Fruit fly (Drosophila melanogaster) whole organism, embryonic: Measurements from ENCODE around the gene CG15404.

Experiments used
- Ada2b ChIP-seq: fragments of 200-800 bp; sonication (Bioruptor generic); IDR thresholded peaks from 2 replicates; pipeline ENCODE4 v1.3.6; 2022; ENCODE audit warnings: missing biosample characterization, missing genetic modification characterization
- Adf1 ChIP-seq: fragments of 200-800 bp; sonication (Bioruptor generic); IDR thresholded peaks from 2 replicates; pipeline ENCODE4 v1.3.6; 2022; ENCODE audit warnings: missing biosample characterization, missing genetic modification characterization
- Atf-2 ChIP-seq: fragments of 200-800 bp; sonication (Bioruptor generic); optimal IDR thresholded peaks from 2 replicates; lab custom pipeline; 2016; ENCODE audit warnings: missing biosample characterization, missing genetic modification characterization
- Atf3 ChIP-seq: fragments of 200-800 bp; sonication (Bioruptor generic); optimal IDR thresholded peaks from 3 replicates; lab custom pipeline; 2016; ENCODE audit warnings: missing biosample characterization, missing genetic modification characterization
- CG10321 ChIP-seq: fragments of 200-800 bp; sonication (Bioruptor generic); IDR thresholded peaks from 2 replicates; pipeline ENCODE4 v1.3.6; 2022; ENCODE audit warnings: missing biosample characterization, missing genetic modification characterization
- CG10431 ChIP-seq: fragments of 200-800 bp; sonication (Bioruptor generic); optimal IDR thresholded peaks from 3 replicates; lab custom pipeline; 2018; ENCODE audit warnings: missing biosample characterization, mild to moderate bottlenecking, missing genetic modification characterization
- CG11723 ChIP-seq: fragments of 200-800 bp; sonication (Bioruptor generic); optimal IDR thresholded peaks from 2 replicates; lab custom pipeline; 2017; ENCODE audit warnings: missing biosample characterization, mild to moderate bottlenecking, missing genetic modification characterization
- CG12236 ChIP-seq: fragments of 200-800 bp; sonication (Bioruptor generic); optimal IDR thresholded peaks from 2 replicates; lab custom pipeline; 2016; ENCODE audit warnings: missing biosample characterization, missing genetic modification characterization
- CG13775 ChIP-seq: fragments of 200-800 bp; sonication (Bioruptor generic); optimal IDR thresholded peaks from 3 replicates; lab custom pipeline; 2017; ENCODE audit warnings: missing biosample characterization, mild to moderate bottlenecking, missing genetic modification characterization
- CG15514 ChIP-seq: fragments of 200-800 bp; sonication (Bioruptor generic); optimal IDR thresholded peaks from 3 replicates; lab custom pipeline; 2017; ENCODE audit warnings: missing biosample characterization, missing genetic modification characterization, mild to moderate bottlenecking, moderate library complexity, missing genetic modification reagents
- CG17385 ChIP-seq: fragments of 200-800 bp; sonication (Bioruptor generic); optimal IDR thresholded peaks from 3 replicates; lab custom pipeline; 2018; ENCODE audit warnings: missing biosample characterization, mild to moderate bottlenecking, missing genetic modification characterization
- CG17612 ChIP-seq: fragments of 200-800 bp; sonication (Bioruptor generic); IDR thresholded peaks from 2 replicates; pipeline ENCODE4 v1.3.6; 2022; ENCODE audit warnings: missing biosample characterization, missing genetic modification characterization
- CG2199 ChIP-seq: fragments of 200-800 bp; sonication (Bioruptor generic); IDR thresholded peaks from 3 replicates; pipeline ENCODE4 v1.3.6; 2022; ENCODE audit warnings: missing biosample characterization, missing genetic modification characterization
- CG2875 ChIP-seq: fragments of 200-800 bp; sonication (Bioruptor generic); optimal IDR thresholded peaks from 2 replicates; lab custom pipeline; 2017; ENCODE audit warnings: missing biosample characterization, mild to moderate bottlenecking, missing genetic modification characterization, missing genetic modification reagents
- CG33557 ChIP-seq: fragments of 200-800 bp; sonication (Bioruptor generic); optimal IDR thresholded peaks from 2 replicates; lab custom pipeline; 2019; ENCODE audit warnings: missing biosample characterization, mild to moderate bottlenecking, missing genetic modification characterization, moderate library complexity
- CG43689 ChIP-seq: fragments of 200-800 bp; sonication (Bioruptor generic); IDR thresholded peaks from 2 replicates; pipeline ENCODE4 v1.3.6; 2022; ENCODE audit warnings: missing biosample characterization, missing genetic modification characterization
- CG4854 ChIP-seq: fragments of 200-800 bp; sonication (Bioruptor generic); optimal IDR thresholded peaks from 2 replicates; lab custom pipeline; 2016; ENCODE audit warnings: missing biosample characterization, missing genetic modification characterization, inconsistent platforms
- CG7963 ChIP-seq: fragments of 200-800 bp; sonication (Bioruptor generic); IDR thresholded peaks from 3 replicates; pipeline ENCODE4 v1.3.6; 2022; ENCODE audit warnings: missing biosample characterization, missing genetic modification characterization; ENCODE audit not compliant: partially characterized antibody
- CG9437 ChIP-seq: fragments of 200-800 bp; sonication (Bioruptor generic); optimal IDR thresholded peaks from 2 replicates; lab custom pipeline; 2018; ENCODE audit warnings: missing biosample characterization, mild to moderate bottlenecking, missing genetic modification characterization
- CTCF ChIP-seq: fragments of 200-800 bp; sonication (Bioruptor generic); optimal IDR thresholded peaks from 2 replicates; lab custom pipeline; 2017; ENCODE audit warnings: missing biosample characterization, mild to moderate bottlenecking, missing genetic modification characterization, moderate library complexity
- Doc2 ChIP-seq: fragments of 200-800 bp; sonication (Bioruptor generic); IDR thresholded peaks from 2 replicates; pipeline ENCODE4 v1.3.6; 2022; ENCODE audit warnings: missing biosample characterization, missing genetic modification characterization
- Doc3 ChIP-seq: fragments of 200-800 bp; sonication (Bioruptor generic); IDR thresholded peaks from 3 replicates; pipeline ENCODE4 v1.3.6; 2022; ENCODE audit warnings: missing biosample characterization, missing genetic modification characterization; ENCODE audit not compliant: partially characterized antibody
- E2f1 ChIP-seq: fragments of 200-800 bp; sonication (Bioruptor generic); IDR thresholded peaks from 2 replicates; pipeline ENCODE4 v1.3.6; 2022; ENCODE audit warnings: missing biosample characterization, missing genetic modification characterization
- GATAe ChIP-seq: fragments of 200-800 bp; sonication (Bioruptor generic); conservative IDR thresholded peaks from 2 replicates; pipeline ENCODE4 v1.3.6; 2022; ENCODE audit warnings: missing biosample characterization, missing genetic modification characterization
- Hmr ChIP-seq: fragments of 200-800 bp; sonication (Bioruptor generic); optimal IDR thresholded peaks from 3 replicates; lab custom pipeline; 2017; ENCODE audit warnings: mild to moderate bottlenecking, missing biosample characterization, missing genetic modification reagents, missing genetic modification characterization
- Hr78 ChIP-seq, 2 experiments: fragments of 200-800 bp in 1 of 2; fragments of >200 bp in 1 of 2; sonication (Bioruptor generic) in 1 of 2; optimal IDR thresholded peaks; 2 replicates each; lab custom pipeline; 2017 to 2019; ENCODE audit warnings: missing biosample characterization in 2 of 2, missing genetic modification characterization in 2 of 2, mild to moderate bottlenecking in 1 of 2, moderate library complexity in 1 of 2
- Lpt ChIP-seq: fragments of >200 bp; optimal IDR thresholded peaks from 2 replicates; lab custom pipeline; 2018; ENCODE audit warnings: missing biosample characterization, missing genetic modification characterization
- Mes4 ChIP-seq: fragments of 200-800 bp; sonication (Bioruptor generic); optimal IDR thresholded peaks from 2 replicates; lab custom pipeline; 2016; ENCODE audit warnings: missing biosample characterization, missing genetic modification characterization
- NC2β ChIP-seq: fragments of 200-800 bp; sonication (Bioruptor generic); optimal IDR thresholded peaks from 2 replicates; lab custom pipeline; 2016; ENCODE audit warnings: missing biosample characterization, missing genetic modification characterization
- NfI ChIP-seq: fragments of 200-800 bp; sonication (Bioruptor generic); optimal IDR thresholded peaks from 3 replicates; lab custom pipeline; 2018; ENCODE audit warnings: missing biosample characterization, mild to moderate bottlenecking, missing genetic modification characterization, moderate library complexity
- PHDP ChIP-seq: fragments of 200-800 bp; sonication (Bioruptor generic); optimal IDR thresholded peaks from 3 replicates; lab custom pipeline; 2018; ENCODE audit warnings: missing biosample characterization, mild to moderate bottlenecking, missing genetic modification characterization, moderate library complexity
- Sin3A ChIP-seq: fragments of >200 bp; optimal IDR thresholded peaks from 2 replicates; lab custom pipeline; 2018
- Six4 ChIP-seq: fragments of 200-800 bp; sonication (Bioruptor generic); optimal IDR thresholded peaks from 2 replicates; lab custom pipeline; 2016; ENCODE audit warnings: missing biosample characterization, missing genetic modification characterization
- ap ChIP-seq: fragments of 200-800 bp; sonication (Bioruptor generic); IDR thresholded peaks from 2 replicates; pipeline ENCODE4 v1.3.6; 2022; ENCODE audit warnings: missing biosample characterization, missing genetic modification characterization
- cato ChIP-seq: fragments of 200-800 bp; sonication (Bioruptor generic); optimal IDR thresholded peaks from 2 replicates; lab custom pipeline; 2016; ENCODE audit warnings: missing biosample characterization, missing genetic modification characterization, borderline replicate concordance
- cg ChIP-seq: fragments of 200-800 bp; sonication (Bioruptor generic); optimal IDR thresholded peaks from 3 replicates; lab custom pipeline; 2019; ENCODE audit warnings: missing biosample characterization, mild to moderate bottlenecking, missing genetic modification characterization, moderate library complexity
- chm ChIP-seq: fragments of 200-800 bp; sonication (Bioruptor generic); IDR thresholded peaks from 2 replicates; pipeline ENCODE4 v1.3.6; 2022; ENCODE audit warnings: missing biosample characterization, missing genetic modification characterization
- ci ChIP-seq: fragments of 200-800 bp; sonication (Bioruptor generic); IDR thresholded peaks from 3 replicates; pipeline ENCODE4 v1.3.6; 2022; ENCODE audit warnings: missing biosample characterization, missing genetic modification characterization
- dmrt11E ChIP-seq: fragments of 200-800 bp; sonication (Bioruptor generic); optimal IDR thresholded peaks from 3 replicates; lab custom pipeline; 2018; ENCODE audit warnings: missing biosample characterization, mild to moderate bottlenecking, missing genetic modification characterization, moderate library complexity
- ems ChIP-seq: fragments of 200-800 bp; sonication (Bioruptor generic); optimal IDR thresholded peaks from 3 replicates; lab custom pipeline; 2016; ENCODE audit warnings: missing biosample characterization, missing genetic modification characterization
- gce ChIP-seq: fragments of 200-800 bp; sonication (Bioruptor generic); IDR thresholded peaks from 3 replicates; pipeline ENCODE4 v1.3.6; 2022; ENCODE audit warnings: missing biosample characterization, missing genetic modification characterization
- hbn ChIP-seq: fragments of 200-800 bp; sonication (Bioruptor generic); IDR thresholded peaks from 2 replicates; pipeline ENCODE4 v1.3.6; 2022; ENCODE audit warnings: missing biosample characterization, missing genetic modification characterization; ENCODE audit not compliant: partially characterized antibody
- oc ChIP-seq: fragments of 200-800 bp; sonication (Bioruptor generic); optimal IDR thresholded peaks from 2 replicates; lab custom pipeline; 2018; ENCODE audit warnings: missing biosample characterization, mild to moderate bottlenecking, missing genetic modification characterization, moderate library complexity
- sim ChIP-seq: fragments of 200-800 bp; sonication (Bioruptor generic); IDR thresholded peaks from 2 replicates; pipeline ENCODE4 v1.3.6; 2022; ENCODE audit warnings: missing biosample characterization, missing genetic modification characterization
- sna ChIP-seq: fragments of 200-800 bp; sonication (Bioruptor generic); IDR thresholded peaks from 2 replicates; pipeline ENCODE4 v1.3.6; 2022; ENCODE audit warnings: missing biosample characterization, missing genetic modification characterization; ENCODE audit not compliant: partially characterized antibody
- so ChIP-seq: fragments of 200-800 bp; sonication (Bioruptor generic); IDR thresholded peaks from 3 replicates; pipeline ENCODE4 v1.3.6; 2022; ENCODE audit warnings: missing biosample characterization, missing genetic modification characterization
- ssp ChIP-seq: fragments of 200-800 bp; sonication (Bioruptor generic); IDR thresholded peaks from 2 replicates; pipeline ENCODE4 v1.3.6; 2022; ENCODE audit warnings: missing biosample characterization, missing genetic modification characterization
- ttk ChIP-seq: fragments of 200-800 bp; sonication (Bioruptor generic); IDR thresholded peaks from 2 replicates; pipeline ENCODE4 v2.1.2; 2022; ENCODE audit warnings: missing biosample characterization, missing genetic modification characterization
- unpg ChIP-seq: fragments of 200-800 bp; sonication (Bioruptor generic); optimal IDR thresholded peaks from 3 replicates; lab custom pipeline; 2018; ENCODE audit warnings: missing biosample characterization, mild to moderate bottlenecking, missing genetic modification characterization, moderate library complexity
- z ChIP-seq: fragments of 200-800 bp; sonication (Bioruptor generic); IDR thresholded peaks from 3 replicates; pipeline ENCODE4 v1.3.6; 2022; ENCODE audit warnings: missing biosample characterization, missing genetic modification characterization

CG15404 gene

DNA sequence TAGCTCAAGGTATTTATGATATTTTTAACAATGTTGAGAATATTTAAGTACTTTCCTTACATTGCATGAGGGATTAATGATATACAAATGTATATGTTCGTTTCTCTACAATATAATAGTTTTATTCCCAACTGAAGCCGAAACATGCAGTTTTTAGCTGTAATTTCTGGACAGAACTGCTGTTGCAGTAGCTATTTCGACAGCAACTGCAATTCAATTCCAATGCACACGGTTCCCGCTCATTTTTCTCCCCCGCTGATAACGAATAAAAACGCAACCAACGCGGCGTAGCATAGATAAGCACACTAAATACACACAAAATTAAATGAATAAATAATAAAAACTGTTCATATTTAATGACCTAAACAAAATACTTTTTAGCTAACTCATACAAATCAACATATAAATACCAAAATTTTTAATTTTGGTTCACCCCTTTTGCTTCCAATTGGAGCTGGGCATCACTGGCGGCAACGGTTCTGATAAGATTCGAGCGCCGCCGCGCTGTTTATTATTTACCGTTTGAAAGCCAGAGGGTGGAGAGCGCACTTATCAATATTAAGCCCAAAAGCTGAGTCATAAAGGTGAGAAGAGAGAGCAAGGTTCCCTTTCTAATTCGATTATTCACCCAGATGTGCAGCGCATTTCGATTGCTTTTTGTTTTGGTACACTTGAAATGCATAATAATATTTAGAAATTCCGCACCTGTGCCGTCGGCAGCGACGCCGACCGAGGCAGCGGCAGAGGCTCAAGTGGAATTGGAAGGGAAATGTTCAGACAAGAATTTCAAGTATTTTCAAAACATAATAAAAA, 15.3 kb upstream of the CG15404 start (continued):
- TF ChIP-seq dmrt11E (tag; lab: Kevin White, UChicago), result peak; percentile 15
- TF ChIP-seq gce (GFP tag; lab: Robert Waterston, UW), result 0 out of 3 replicates have a peak, but pooled peaks have one; percentile 30
- no peak for TF ChIP-seq cato (GFP tag; lab: Kevin White, UChicago)
- peak; percentile 2 for TF ChIP-seq NfI (GFP tag; lab: Kevin White, UChicago)
- TF ChIP-seq CG2199 (GFP tag; lab: Robert Waterston, UW), result peak; percentile 96
- no peak for TF ChIP-seq Mes4 (GFP tag; lab: Kevin White, UChicago)
- TF ChIP-seq CG13775 (GFP tag; lab: Kevin White, UChicago), result no peak
- TF ChIP-seq oc (tag; lab: Kevin White, UChicago), result peak; percentile 6
- TF ChIP-seq Lpt (GFP tag; lab: Kevin White, UChicago), result no peak
- peak; percentile 61 for TF ChIP-seq ci (GFP tag; lab: Robert Waterston, UW)
- TF ChIP-seq E2f1, result no peak
- no peak for TF ChIP-seq CG12236
- TF ChIP-seq Sin3A, result no peak
- peak; percentile 54 for TF ChIP-seq CG15514 (GFP tag; lab: Kevin White, UChicago)
- TF ChIP-seq Adf1, result peak; percentile 90
- no peak for TF ChIP-seq sim (GFP tag; lab: Robert Waterston, UW)
- TF ChIP-seq CG17612 (GFP tag; lab: Robert Waterston, UW), result no peak
- TF ChIP-seq Hmr, result peak; percentile 24
- TF ChIP-seq chm (GFP tag; lab: Robert Waterston, UW), result 0 out of 2 replicates have a peak, but pooled peaks have one; percentile 49
- TF ChIP-seq CG10431 (GFP tag; lab: Kevin White, UChicago), result peak; percentile 16
- no peak for TF ChIP-seq cg (GFP tag; lab: Kevin White, UChicago)
- TF ChIP-seq Six4 (GFP tag; lab: Kevin White, UChicago), result no peak
- TF ChIP-seq Doc3, result no peak
- no peak for TF ChIP-seq hbn (GFP tag; lab: Robert Waterston, UW)
- TF ChIP-seq unpg (GFP tag; lab: Kevin White, UChicago), result peak; percentile 30
- TF ChIP-seq PHDP (tag; lab: Kevin White, UChicago), result peak; percentile 37
- TF ChIP-seq CG17385 (GFP tag; lab: Kevin White, UChicago), result no peak
- TF ChIP-seq CTCF (GFP tag; lab: Kevin White, UChicago), result peak; percentile 32
- no peak for TF ChIP-seq CG9437 (GFP tag; lab: Kevin White, UChicago)
- peak; percentile 14 for TF ChIP-seq CG33557 (GFP tag; lab: Kevin White, UChicago)
- 0 out of 2 replicates have a peak, but pooled peaks have one; percentile 5 for TF ChIP-seq ap (GFP tag; lab: Robert Waterston, UW)
- TF ChIP-seq CG2875 (GFP tag; lab: Kevin White, UChicago), result no peak
- no peak for TF ChIP-seq CG7963 (GFP tag; lab: Robert Waterston, UW)
- no peak for TF ChIP-seq Ada2b (GFP tag; lab: Robert Waterston, UW)
- TF ChIP-seq z, result no peak
- TF ChIP-seq Hr78 (GFP tag; optimal IDR thresholded peaks at IDR 0.05; lab: Kevin White, UChicago), result no peak
- peak; percentile 36; the same call in 1 of the 3 replicates for TF ChIP-seq so
- no peak for TF ChIP-seq sna (GFP tag; lab: Robert Waterston, UW)
- no peak for TF ChIP-seq ttk (GFP tag; lab: Robert Waterston, UW)
- TF ChIP-seq NC2β (GFP tag; lab: Kevin White, UChicago), result no peak
- no peak for TF ChIP-seq CG43689 (GFP tag; lab: Robert Waterston, UW)
- TF ChIP-seq Doc2 (GFP tag; lab: Robert Waterston, UW), result no peak
- no peak for TF ChIP-seq CG11723 (GFP tag; lab: Kevin White, UChicago)
- TF ChIP-seq ems (GFP tag; lab: Kevin White, UChicago), result no peak
- TF ChIP-seq CG4854, result no peak
- no peak for TF ChIP-seq Atf3 (GFP tag; lab: Kevin White, UChicago)
- peak; percentile 29; the same call in 1 of the 2 replicates for TF ChIP-seq CG10321 (GFP tag; lab: Robert Waterston, UW)
- TF ChIP-seq GATAe (GFP tag; lab: Robert Waterston, UW), result peak; percentile 56; the same call in 1 of the 2 replicates
- no peak for TF ChIP-seq ssp (GFP tag; lab: Robert Waterston, UW)
- no peak for TF ChIP-seq Atf-2 (GFP tag; lab: Kevin White, UChicago)
